Fruit fly (Drosophila melanogaster): Measurements from ENCODE around the gene TP53INP.

The TP53INP gene

dm6 chr3L:4445824-4446223 is 39.1 kb downstream of the TP53INP start (continued):
- TF ChIP-seq gcm2 (GFP tag; optimal IDR thresholded peaks at IDR 0.05) (no peak), cwo (GFP tag; optimal IDR thresholded peaks at IDR 0.05) (peak; percentile 48), Hey (tag; optimal IDR thresholded peaks at IDR 0.05) (no peak), CG14965 (GFP tag; optimal IDR thresholded peaks at IDR 0.05; ENCODE audit: borderline replicate concordance) (no peak), her (GFP tag; optimal IDR thresholded peaks at IDR 0.05) (no peak), trem (tag; optimal IDR thresholded peaks at IDR 0.05) (no peak), CG17385 (GFP tag; optimal IDR thresholded peaks at IDR 0.05) (no peak), CG17912 (GFP tag; optimal IDR thresholded peaks at IDR 0.05) (no peak), CG1602 (GFP tag; optimal IDR thresholded peaks at IDR 0.05) (no peak), CG2678 (tag; optimal IDR thresholded peaks at IDR 0.05) (peak; percentile 46), ERR (GFP tag; optimal IDR thresholded peaks at IDR 0.05) (no peak), phol (tag; optimal IDR thresholded peaks at IDR 0.05) (no peak), D (optimal IDR thresholded peaks at IDR 0.05) (no peak), D (GFP tag; optimal IDR thresholded peaks at IDR 0.05) (no peak), Blimp-1 (GFP tag; optimal IDR thresholded peaks at IDR 0.05) (no peak), Dp (GFP tag; optimal IDR thresholded peaks at IDR 0.05) (no peak), CG10274 (GFP tag; optimal IDR thresholded peaks at IDR 0.05) (no peak), sr (GFP tag; IDR thresholded peaks at IDR 0.05) (no peak), CG3995 (GFP tag; optimal IDR thresholded peaks at IDR 0.05) (no peak), da (GFP tag; optimal IDR thresholded peaks at IDR 0.05) (no peak), E2f2 (GFP tag; IDR thresholded peaks at IDR 0.05) (no peak), caup (GFP tag; optimal IDR thresholded peaks at IDR 0.05; ENCODE audit: severe bottlenecking) (no peak), CG31224 (GFP tag; IDR thresholded peaks at IDR 0.05) (peak; percentile 37; the same call in 1 of the 2 replicates), CG17328 (GFP tag; IDR thresholded peaks at IDR 0.05) (no peak), Gug (GFP tag; IDR thresholded peaks at IDR 0.05) (no peak), fd3F (GFP tag; optimal IDR thresholded peaks at IDR 0.05) (no peak), CG8924 (tag; optimal IDR thresholded peaks at IDR 0.05) (no peak), fd102C (GFP tag; optimal IDR thresholded peaks at IDR 0.05) (no peak), YL-1 (GFP tag; optimal IDR thresholded peaks at IDR 0.05) (no peak), CG7556 (GFP tag; optimal IDR thresholded peaks at IDR 0.05) (peak; percentile 14), dm (GFP tag; optimal IDR thresholded peaks at IDR 0.05) (no peak), aop (GFP tag; IDR thresholded peaks at IDR 0.05) (no peak), CG7839 (tag; optimal IDR thresholded peaks at IDR 0.05) (peak; percentile 46), mirr (GFP tag; optimal IDR thresholded peaks at IDR 0.05) (no peak), bigmax (GFP tag; optimal IDR thresholded peaks at IDR 0.05) (no peak), CG2129 (GFP tag; IDR thresholded peaks at IDR 0.05; ENCODE audit: partially characterized antibody) (no peak), jumu (GFP tag; optimal IDR thresholded peaks at IDR 0.05) (no peak), CG6765 (GFP tag; optimal IDR thresholded peaks at IDR 0.05) (no peak), crc (GFP tag; optimal IDR thresholded peaks at IDR 0.05) (peak; percentile 45), Mad (GFP tag; optimal IDR thresholded peaks at IDR 0.05) (no peak), zfh2 (GFP tag; optimal IDR thresholded peaks at IDR 0.05) (peak; percentile 40), luna (GFP tag; optimal IDR thresholded peaks at IDR 0.05) (peak; percentile 2), Dad (GFP tag; optimal IDR thresholded peaks at IDR 0.05) (no peak), CG17361 (GFP tag; IDR thresholded peaks at IDR 0.05) (0 out of 3 replicates have a peak, but pooled peaks have one; percentile 28), pfk (GFP tag; optimal IDR thresholded peaks at IDR 0.05) (no peak), lov (optimal IDR thresholded peaks at IDR 0.05) (no peak), lov (GFP tag; IDR thresholded peaks at IDR 0.05) (no peak), CG9437 (GFP tag; optimal IDR thresholded peaks at IDR 0.05) (no peak), CG4424 (GFP tag; optimal IDR thresholded peaks at IDR 0.05) (no peak), toy (GFP tag; IDR thresholded peaks at IDR 0.05) (0 out of 2 replicates have a peak, but pooled peaks have one; percentile 12), CG7745 (tag; optimal IDR thresholded peaks at IDR 0.05) (no peak), Oaz (GFP tag; IDR thresholded peaks at IDR 0.05) (no peak)
